Fruit fly (Drosophila melanogaster) whole organism, wandering third instar larva: ENCODE data around the gene CG17124.

Source experiments
- CG32264 ChIP-seq: fragments of 200-800 bp; sonication (Bioruptor generic); optimal IDR thresholded peaks from 2 replicates; lab custom pipeline; 2016; ENCODE audit warnings: missing biosample characterization, missing genetic modification characterization
- CrebA ChIP-seq: fragments of 200-800 bp; sonication (Bioruptor generic); optimal IDR thresholded peaks from 2 replicates; lab custom pipeline; 2016; ENCODE audit warnings: missing biosample characterization, mild to moderate bottlenecking, missing genetic modification characterization, borderline replicate concordance
- GATAd ChIP-seq: sonication (Bioruptor generic); optimal IDR thresholded peaks from 2 replicates; lab custom pipeline; 2016; ENCODE audit warnings: missing biosample characterization, missing genetic modification characterization
- Jra ChIP-seq: sonication (Bioruptor generic); optimal IDR thresholded peaks from 2 replicates; lab custom pipeline; 2016; ENCODE audit warnings: missing biosample characterization, missing genetic modification characterization
- OdsH ChIP-seq: fragments of 200-800 bp; sonication (Bioruptor generic); optimal IDR thresholded peaks from 2 replicates; lab custom pipeline; 2016; ENCODE audit warnings: missing biosample characterization, mild to moderate bottlenecking, missing genetic modification characterization
- br ChIP-seq: fragments of 200-800 bp; sonication (Bioruptor generic); optimal IDR thresholded peaks from 2 replicates; lab custom pipeline; 2016; ENCODE audit warnings: missing biosample characterization, missing genetic modification characterization
- foxo ChIP-seq, 2 experiments: fragments of 200-800 bp; sonication (Bioruptor generic); optimal IDR thresholded peaks; 2 replicates in 1 of 2; 3 replicates in 1 of 2; lab custom pipeline; 2016 to 2017; ENCODE audit warnings: missing biosample characterization in 2 of 2, missing genetic modification characterization in 2 of 2
- h ChIP-seq: fragments of 200-800 bp; sonication (Bioruptor generic); optimal IDR thresholded peaks from 3 replicates; lab custom pipeline; 2016; ENCODE audit warnings: missing biosample characterization, mild to moderate bottlenecking, missing genetic modification characterization
- psq ChIP-seq: fragments of 200-800 bp; sonication (Bioruptor generic); optimal IDR thresholded peaks from 3 replicates; lab custom pipeline; 2017; ENCODE audit warnings: missing biosample characterization, mild to moderate bottlenecking, missing genetic modification characterization, moderate library complexity
- usp ChIP-seq: fragments of >200 bp; optimal IDR thresholded peaks from 2 replicates; lab custom pipeline; 2017; ENCODE audit warnings: missing biosample characterization, missing genetic modification characterization

- TF ChIP-seq h, result no peak
- no peak for TF ChIP-seq GATAd (GFP tag; lab: Kevin White, UChicago)
- no peak for TF ChIP-seq usp (GFP tag; lab: Kevin White, UChicago)
- no peak for TF ChIP-seq psq (GFP tag; lab: Kevin White, UChicago)
- no peak for TF ChIP-seq foxo (GFP tag; optimal IDR thresholded peaks at IDR 0.05; lab: Kevin White, UChicago)
- no peak for TF ChIP-seq CG32264
- TF ChIP-seq CrebA (GFP tag; lab: Kevin White, UChicago), result no peak
- TF ChIP-seq br (GFP tag; lab: Kevin White, UChicago), result no peak
- TF ChIP-seq OdsH (GFP tag; lab: Kevin White, UChicago), result no peak
- TF ChIP-seq Jra (GFP tag; lab: Kevin White, UChicago), result no peak
These were observed 4.1 kb downstream of the CG17124 start for dm6 chr2L:10751879-10752620.
